Worm (Caenorhabditis elegans): ENCODE results near the gene F10G7.5.
A peak's percentile ranks its signal among the peaks of the same experiment; 100 is the strongest.

Gene F10G7.5

ce11 chrII:4728687-4729086, 35.5 kb downstream of the F10G7.5 start:
- TF ChIP-seq C08G9.2 (tag; optimal IDR thresholded peaks at IDR 0.05) (no peak), gmeb-2 (tag; optimal IDR thresholded peaks at IDR 0.05) (no peak), tbx-7 (tag; optimal IDR thresholded peaks at IDR 0.05) (no peak), elt-2 (tag; optimal IDR thresholded peaks at IDR 0.05) (peak; percentile 93), ceh-31 (tag; optimal IDR thresholded peaks at IDR 0.05) (no peak), eyg-1 (tag; optimal IDR thresholded peaks at IDR 0.05) (no peak), unc-55 (GFP tag; optimal IDR thresholded peaks at IDR 0.05) (no peak)

- TF ChIP-seq ama-1 (optimal IDR thresholded peaks at IDR 0.05) (no peak), sox-4 (tag; optimal IDR thresholded peaks at IDR 0.05) (no peak), madf-2 (tag; optimal IDR thresholded peaks at IDR 0.05) (no peak), pag-3 (tag; optimal IDR thresholded peaks at IDR 0.05; ENCODE audit: borderline replicate concordance) (no peak), lim-6 (tag; optimal IDR thresholded peaks at IDR 0.05) (no peak), T23F11.4 (GFP tag; optimal IDR thresholded peaks at IDR 0.05) (no peak), unc-42 (tag; optimal IDR thresholded peaks at IDR 0.05) (no peak), ceh-2 (tag; optimal IDR thresholded peaks at IDR 0.05) (no peak), ceh-6 (GFP tag; optimal IDR thresholded peaks at IDR 0.05) (no peak)
Measured at ce11 chrII:4729733-4730132, 36.5 kb downstream of the F10G7.5 start, which contains the start of gene F41C3.7. TSS of gene F41C3.7 (plus strand) at chrII:4730033.

- TF ChIP-seq zip-5 (tag; optimal IDR thresholded peaks at IDR 0.05): no peak
- no peak for TF ChIP-seq rnt-1 (tag; optimal IDR thresholded peaks at IDR 0.05)
Measured at ce11 chrII:4733848-4734247, 40.6 kb downstream of the F10G7.5 start, which contains the start of gene F41C3.11. TSS of gene F41C3.11 (minus strand) at chrII:4733948.

- TF ChIP-seq ceh-24 (tag; optimal IDR thresholded peaks at IDR 0.05) (no peak), ceh-45 (GFP tag; IDR thresholded peaks at IDR 0.05) (no peak), pag-3 (tag; optimal IDR thresholded peaks at IDR 0.05; ENCODE audit: borderline replicate concordance) (no peak), unc-55 (GFP tag; optimal IDR thresholded peaks at IDR 0.05) (no peak), mec-3 (tag; optimal IDR thresholded peaks at IDR 0.05; ENCODE audit: borderline replicate concordance) (no peak), nfya-1 (tag; optimal IDR thresholded peaks at IDR 0.05) (no peak), pat-9 (tag; optimal IDR thresholded peaks at IDR 0.05) (no peak), hlh-13 (GFP tag; optimal IDR thresholded peaks at IDR 0.05) (no peak)
Measured at ce11 chrII:4734477-4734876, 41.3 kb downstream of the F10G7.5 start.

ce11 chrII:4736585-4736984, 43.4 kb downstream of the F10G7.5 start:
- no peak for TF ChIP-seq lim-6 (tag; optimal IDR thresholded peaks at IDR 0.05)
- no peak for TF ChIP-seq sox-4 (tag; optimal IDR thresholded peaks at IDR 0.05)
- TF ChIP-seq fkh-6 (tag; optimal IDR thresholded peaks at IDR 0.05): no peak
- no peak for TF ChIP-seq K02D7.2 (tag; optimal IDR thresholded peaks at IDR 0.05)
- no peak for TF ChIP-seq ceh-18 (tag; optimal IDR thresholded peaks at IDR 0.05)
- no peak for TF ChIP-seq rnt-1 (tag; optimal IDR thresholded peaks at IDR 0.05)
- no peak for TF ChIP-seq tbx-2 (tag; optimal IDR thresholded peaks at IDR 0.05)

- TF ChIP-seq fax-1 (tag; optimal IDR thresholded peaks at IDR 0.05) (no peak), pros-1 (tag; optimal IDR thresholded peaks at IDR 0.05) (no peak), pha-4 (tag; optimal IDR thresholded peaks at IDR 0.05) (no peak), unc-42 (tag; optimal IDR thresholded peaks at IDR 0.05) (no peak), unc-86 (tag; optimal IDR thresholded peaks at IDR 0.05) (no peak), ets-4 (tag; optimal IDR thresholded peaks at IDR 0.05) (no peak), mec-3 (tag; optimal IDR thresholded peaks at IDR 0.05; ENCODE audit: borderline replicate concordance) (no peak), pax-1 (tag; optimal IDR thresholded peaks at IDR 0.05) (no peak), che-1 (tag; optimal IDR thresholded peaks at IDR 0.05) (no peak), C08G9.2 (tag; optimal IDR thresholded peaks at IDR 0.05) (no peak), tbx-7 (tag; optimal IDR thresholded peaks at IDR 0.05) (no peak), hlh-30 (tag; optimal IDR thresholded peaks at IDR 0.05; ENCODE audit: insufficient read depth) (no peak), ceh-14 (tag; optimal IDR thresholded peaks at IDR 0.05) (no peak), fkh-10 (GFP tag; optimal IDR thresholded peaks at IDR 0.05) (no peak), ceh-34 (tag; optimal IDR thresholded peaks at IDR 0.05) (no peak), ceh-45 (GFP tag; IDR thresholded peaks at IDR 0.05) (no peak)
Measured at ce11 chrII:4737348-4737747, 44.1 kb downstream of the F10G7.5 start, which contains the start of gene ctsa-1.1. TSS of gene ctsa-1.1 (plus strand) at chrII:4737648.
